Worm (Caenorhabditis elegans) whole organism, mixed stage, embryonic: Measurements from ENCODE around the gene C31G12.1.

ENCODE experiments used
- bed-3 ChIP-seq: fragments of 200-800 bp; sonication (Bioruptor generic); optimal IDR thresholded peaks from 3 replicates; lab custom pipeline; 2018; ENCODE audit warnings: mild to moderate bottlenecking, missing genetic modification characterization, moderate library complexity, missing compliant biosample characterization
- blmp-1 ChIP-seq: fragments of 150-350 bp; optimal IDR thresholded peaks from 2 replicates; lab custom pipeline; 2014; ENCODE audit warnings: missing biosample characterization, missing genetic modification characterization
- ceh-39 ChIP-seq: fragments of 150-350 bp; optimal IDR thresholded peaks from 2 replicates; lab custom pipeline; 2014; ENCODE audit warnings: missing biosample characterization, missing genetic modification characterization
- ceh-43 ChIP-seq: fragments of 200-800 bp; sonication (Bioruptor generic); optimal IDR thresholded peaks from 2 replicates; lab custom pipeline; 2018; ENCODE audit warnings: mild to moderate bottlenecking, missing genetic modification characterization, moderate library complexity, missing compliant biosample characterization
- ces-1 ChIP-seq: fragments of 150-350 bp; optimal IDR thresholded peaks from 2 replicates; lab custom pipeline; 2014; ENCODE audit warnings: missing biosample characterization, missing genetic modification reagents, missing genetic modification characterization
- cnd-1 ChIP-seq: fragments of 200-800 bp; sonication (Bioruptor generic); optimal IDR thresholded peaks from 2 replicates; lab custom pipeline; 2018; ENCODE audit warnings: mild to moderate bottlenecking, missing genetic modification characterization, missing compliant biosample characterization
- drap-1 ChIP-seq: fragments of 200-800 bp; sonication (Bioruptor generic); optimal IDR thresholded peaks from 3 replicates; lab custom pipeline; 2018; ENCODE audit warnings: mild to moderate bottlenecking, missing genetic modification characterization, missing compliant biosample characterization
- elt-1 ChIP-seq: sonication (generic microtip); optimal IDR thresholded peaks from 2 replicates; lab custom pipeline; 2017; ENCODE audit warnings: missing genetic modification characterization, mild to moderate bottlenecking, missing compliant biosample characterization, antibody characterized with exemption, moderate library complexity, borderline replicate concordance; ENCODE audit not compliant: insufficient read depth
- elt-3 ChIP-seq: fragments of 150-350 bp; optimal IDR thresholded peaks from 2 replicates; lab custom pipeline; 2014; ENCODE audit warnings: missing biosample characterization, missing genetic modification characterization
- flh-1 ChIP-seq: fragments of 200-800 bp; sonication (Bioruptor generic); optimal IDR thresholded peaks from 2 replicates; lab custom pipeline; 2018; ENCODE audit warnings: mild to moderate bottlenecking, missing genetic modification characterization, moderate library complexity, missing compliant biosample characterization
- ham-2 ChIP-seq: fragments of 200-800 bp; sonication (Bioruptor generic); optimal IDR thresholded peaks from 2 replicates; lab custom pipeline; 2018; ENCODE audit warnings: mild to moderate bottlenecking, missing genetic modification characterization, missing compliant biosample characterization
- hlh-1 ChIP-seq: fragments of 150-350 bp; optimal IDR thresholded peaks from 2 replicates; lab custom pipeline; 2014; ENCODE audit warnings: missing biosample characterization, missing genetic modification reagents, missing genetic modification characterization
- lin-13 ChIP-seq: fragments of 150-350 bp; optimal IDR thresholded peaks from 2 replicates; lab custom pipeline; 2014; ENCODE audit warnings: missing biosample characterization, missing genetic modification characterization
- lin-32 ChIP-seq: fragments of 200-800 bp; sonication (Bioruptor generic); optimal IDR thresholded peaks from 2 replicates; lab custom pipeline; 2018; ENCODE audit warnings: mild to moderate bottlenecking, missing genetic modification characterization, missing compliant biosample characterization
- lsy-2 ChIP-seq: fragments of 150-350 bp; optimal IDR thresholded peaks from 2 replicates; lab custom pipeline; 2014; ENCODE audit warnings: missing biosample characterization, missing genetic modification characterization
- mab-5 ChIP-seq: fragments of 150-350 bp; optimal IDR thresholded peaks from 2 replicates; lab custom pipeline; 2014; ENCODE audit warnings: missing biosample characterization, missing genetic modification characterization
- mls-2 ChIP-seq: sonication (generic microtip); optimal IDR thresholded peaks from 2 replicates; lab custom pipeline; 2016; ENCODE audit warnings: mild to moderate bottlenecking, missing genetic modification characterization, moderate library complexity, missing compliant biosample characterization
- nhr-12 ChIP-seq: fragments of 150-350 bp; optimal IDR thresholded peaks from 2 replicates; lab custom pipeline; 2014; ENCODE audit warnings: missing biosample characterization, missing genetic modification characterization
- nhr-2 ChIP-seq: fragments of 150-350 bp; optimal IDR thresholded peaks from 2 replicates; lab custom pipeline; 2014; ENCODE audit warnings: missing biosample characterization, missing genetic modification characterization
- nhr-237 ChIP-seq: fragments of 150-350 bp; optimal IDR thresholded peaks from 2 replicates; lab custom pipeline; 2014; ENCODE audit warnings: missing biosample characterization, missing genetic modification characterization
- nhr-28 ChIP-seq: fragments of 150-350 bp; optimal IDR thresholded peaks from 2 replicates; lab custom pipeline; 2014; ENCODE audit warnings: missing biosample characterization, missing genetic modification characterization
- nhr-76 ChIP-seq: sonication (generic microtip); optimal IDR thresholded peaks from 2 replicates; lab custom pipeline; 2017; ENCODE audit warnings: missing biosample characterization, missing genetic modification characterization
- pha-4 ChIP-seq: fragments of 150-350 bp; optimal IDR thresholded peaks from 2 replicates; lab custom pipeline; 2018; ENCODE audit warnings: missing biosample characterization, missing genetic modification reagents, missing genetic modification characterization
- sem-2 ChIP-seq: fragments of 200-800 bp; sonication (Bioruptor generic); optimal IDR thresholded peaks from 2 replicates; lab custom pipeline; 2018; ENCODE audit warnings: mild to moderate bottlenecking, missing genetic modification characterization, missing compliant biosample characterization
- sptf-1 ChIP-seq: sonication (generic microtip); optimal IDR thresholded peaks from 2 replicates; lab custom pipeline; 2017; ENCODE audit warnings: mild to moderate bottlenecking, missing genetic modification characterization, moderate library complexity, missing compliant biosample characterization
- tbx-8 ChIP-seq: fragments of 200-800 bp; sonication (Bioruptor generic); optimal IDR thresholded peaks from 2 replicates; lab custom pipeline; 2018; ENCODE audit warnings: mild to moderate bottlenecking, missing genetic modification characterization, moderate library complexity, missing compliant biosample characterization
- unc-39 ChIP-seq: fragments of 150-350 bp; optimal IDR thresholded peaks from 2 replicates; lab custom pipeline; 2014; ENCODE audit warnings: missing biosample characterization, missing genetic modification characterization
- unc-62 ChIP-seq: fragments of 150-350 bp; optimal IDR thresholded peaks from 2 replicates; lab custom pipeline; 2014; ENCODE audit warnings: missing biosample characterization, missing genetic modification reagents, missing genetic modification characterization
- zip-8 ChIP-seq: fragments of 150-350 bp; optimal IDR thresholded peaks from 2 replicates; lab custom pipeline; 2014; ENCODE audit warnings: missing biosample characterization, missing genetic modification characterization
- ztf-11 ChIP-seq: fragments of 150-350 bp; optimal IDR thresholded peaks from 2 replicates; lab custom pipeline; 2014; ENCODE audit warnings: missing biosample characterization, missing genetic modification characterization

C31G12.1 gene

ce11 chrV:18179663-18180062, at the start of gene C31G12.1:
C31G12.1 (plus strand) TSS chrV:18179963.
- no peak for TF ChIP-seq unc-39
- peak; percentile 16 for TF ChIP-seq ceh-39

- TF ChIP-seq sem-2 (GFP tag; lab: Kevin White, UChicago) = no peak
- TF ChIP-seq bed-3 (GFP tag; lab: Kevin White, UChicago) = no peak
- no peak for TF ChIP-seq nhr-76 (tag; lab: Kevin White, UChicago)
- no peak for TF ChIP-seq lsy-2 (tag; lab: Kevin White, UChicago)
- TF ChIP-seq ztf-11 (tag; lab: Kevin White, UChicago) = no peak
- TF ChIP-seq lin-13 (tag; lab: Kevin White, UChicago) = no peak
- no peak for TF ChIP-seq elt-1 (tag; lab: Kevin White, UChicago)
- TF ChIP-seq nhr-12 (tag; lab: Kevin White, UChicago) = no peak
- no peak for TF ChIP-seq mab-5 (tag; lab: Kevin White, UChicago)
- no peak for TF ChIP-seq drap-1 (GFP tag; lab: Kevin White, UChicago)
- no peak for TF ChIP-seq zip-8 (tag; lab: Kevin White, UChicago)
- no peak for TF ChIP-seq lin-32 (GFP tag; lab: Kevin White, UChicago)
- no peak for TF ChIP-seq cnd-1 (tag; lab: Kevin White, UChicago)
- TF ChIP-seq nhr-28 (tag; lab: Kevin White, UChicago) = no peak
- no peak for TF ChIP-seq blmp-1 (tag; lab: Kevin White, UChicago)
- TF ChIP-seq sptf-1 (tag; lab: Kevin White, UChicago) = no peak
- no peak for TF ChIP-seq ham-2
- no peak for TF ChIP-seq tbx-8 (GFP tag; lab: Kevin White, UChicago)
- TF ChIP-seq, all 35 proteins: peak for 0
Measured at ce11 chrV:18131049-18131448, 48.7 kb upstream of the C31G12.1 start, which contains the start of gene Y37H2A.12. Y37H2A.12 (minus strand) TSS chrV:18131129.

- TF ChIP-seq ceh-43 (GFP tag; lab: Kevin White, UChicago) = no peak
- no peak for TF ChIP-seq nhr-2 (tag; lab: Kevin White, UChicago)
- no peak for TF ChIP-seq pha-4
- no peak for TF ChIP-seq mls-2 (tag; lab: Kevin White, UChicago)
- TF ChIP-seq unc-62 = no peak
- no peak for TF ChIP-seq hlh-1 (tag; lab: Kevin White, UChicago)
- no peak for TF ChIP-seq ztf-11 (tag; lab: Kevin White, UChicago)
- no peak for TF ChIP-seq ces-1 (GFP tag; lab: Kevin White, UChicago)
- no peak for TF ChIP-seq sptf-1 (tag; lab: Kevin White, UChicago)
- no peak for TF ChIP-seq tbx-8 (GFP tag; lab: Kevin White, UChicago)
- TF ChIP-seq nhr-237 (tag; lab: Kevin White, UChicago) = no peak
- TF ChIP-seq nhr-28 (tag; lab: Kevin White, UChicago) = no peak
- no peak for TF ChIP-seq sem-2 (GFP tag; lab: Kevin White, UChicago)
- no peak for TF ChIP-seq flh-1 (GFP tag; lab: Kevin White, UChicago)
- no peak for TF ChIP-seq nhr-12 (tag; lab: Kevin White, UChicago)
- TF ChIP-seq, all 35 proteins: peak for 0
Measured at ce11 chrV:18133177-18133576, 46.6 kb upstream of the C31G12.1 start, which contains the start of gene Y37H2A.18. Y37H2A.18 (minus strand) TSS chrV:18133277.

- TF ChIP-seq sptf-1 (tag; lab: Kevin White, UChicago) = no peak
- no peak for TF ChIP-seq tbx-8 (GFP tag; lab: Kevin White, UChicago)
- TF ChIP-seq nhr-28 (tag; lab: Kevin White, UChicago) = no peak
- TF ChIP-seq nhr-237 (tag; lab: Kevin White, UChicago) = no peak
- TF ChIP-seq ztf-11 (tag; lab: Kevin White, UChicago) = no peak
- TF ChIP-seq nhr-12 (tag; lab: Kevin White, UChicago) = no peak
- no peak for TF ChIP-seq lsy-2 (tag; lab: Kevin White, UChicago)
- TF ChIP-seq ceh-39 = no peak
Measured at ce11 chrV:18134378-18134777, 45.4 kb upstream of the C31G12.1 start, which contains the start of gene Y37H2A.7. Y37H2A.7 (minus strand) TSS chrV:18134478.

ce11 chrV:18137679-18138078, 42.1 kb upstream of the C31G12.1 start:
- TF ChIP-seq hlh-1 (tag; lab: Kevin White, UChicago) (no peak), mls-2 (tag; lab: Kevin White, UChicago) (no peak), elt-3 (tag; lab: Kevin White, UChicago) (no peak), unc-62 (no peak)
